Fruit fly (Drosophila melanogaster): ENCODE data around the gene CG34150.

CG34150 gene

dm6 chr3R:24812394-24812793, 1.7 kb upstream of the CG34150 start:
- TF ChIP-seq Ets98B (GFP tag; IDR thresholded peaks at IDR 0.05) = no peak
- TF ChIP-seq rn (GFP tag; IDR thresholded peaks at IDR 0.05) = no peak
- TF ChIP-seq CG8301 (tag; optimal IDR thresholded peaks at IDR 0.05) = no peak
- TF ChIP-seq CG4496 (GFP tag; IDR thresholded peaks at IDR 0.05) = no peak
- TF ChIP-seq gl (tag; optimal IDR thresholded peaks at IDR 0.05) = no peak
- TF ChIP-seq CG15710 (tag; optimal IDR thresholded peaks at IDR 0.05) = no peak
- TF ChIP-seq EcR (GFP tag; optimal IDR thresholded peaks at IDR 0.05) = no peak
- no peak for TF ChIP-seq CG10348 (GFP tag; IDR thresholded peaks at IDR 0.05)
- TF ChIP-seq CG9948 (tag; optimal IDR thresholded peaks at IDR 0.05) = no peak
- no peak for TF ChIP-seq D1 (tag; optimal IDR thresholded peaks at IDR 0.05)
- TF ChIP-seq CG14655 (GFP tag; optimal IDR thresholded peaks at IDR 0.05) = no peak
- no peak for TF ChIP-seq CG8159 (tag; optimal IDR thresholded peaks at IDR 0.05)
- TF ChIP-seq CG12605 (GFP tag; IDR thresholded peaks at IDR 0.05) = no peak
- no peak for TF ChIP-seq Pif1B (GFP tag; optimal IDR thresholded peaks at IDR 0.05)

- TF ChIP-seq CG34367 (tag; optimal IDR thresholded peaks at IDR 0.05) (no peak), CG9948 (tag; optimal IDR thresholded peaks at IDR 0.05) (no peak), Ets98B (GFP tag; IDR thresholded peaks at IDR 0.05) (no peak), gl (tag; optimal IDR thresholded peaks at IDR 0.05) (no peak), CG10348 (GFP tag; IDR thresholded peaks at IDR 0.05) (no peak), CG12605 (GFP tag; IDR thresholded peaks at IDR 0.05) (peak; percentile 64)
These were observed 950 bp upstream of the CG34150 start for dm6 chr3R:24812987-24813636.

dm6 chr3R:24816993-24817854, 3.2 kb downstream of the CG34150 start, which contains the start of the genes CG5808 and Saf-B:
TSS of gene CG5808 (minus strand) at chr3R:24817007.
TSS of gene Saf-B (plus strand) at chr3R:24817464.
- TF ChIP-seq CG8301 (tag; optimal IDR thresholded peaks at IDR 0.05) = no peak
- TF ChIP-seq CG32121 (GFP tag; IDR thresholded peaks at IDR 0.05) = 0 out of 2 replicates have a peak, but pooled peaks have one; percentile 21

- no peak for TF ChIP-seq CG8301 (tag; optimal IDR thresholded peaks at IDR 0.05)
These were observed 9.0 kb downstream of the CG34150 start for dm6 chr3R:24823061-24823460.

- TF ChIP-seq CG32121 (GFP tag; IDR thresholded peaks at IDR 0.05) (no peak), CG17806 (tag; optimal IDR thresholded peaks at IDR 0.05) (no peak), gl (tag; optimal IDR thresholded peaks at IDR 0.05) (no peak), Pif1B (GFP tag; optimal IDR thresholded peaks at IDR 0.05) (no peak), CG10348 (GFP tag; IDR thresholded peaks at IDR 0.05) (no peak), D1 (tag; optimal IDR thresholded peaks at IDR 0.05) (no peak), CG12605 (GFP tag; IDR thresholded peaks at IDR 0.05) (no peak), CG8159 (tag; optimal IDR thresholded peaks at IDR 0.05) (no peak), CG13204 (GFP tag; optimal IDR thresholded peaks at IDR 0.05) (no peak), Snoo (tag; optimal IDR thresholded peaks at IDR 0.05) (no peak), CG4496 (GFP tag; IDR thresholded peaks at IDR 0.05) (no peak), CG15710 (tag; optimal IDR thresholded peaks at IDR 0.05) (no peak), EcR (GFP tag; optimal IDR thresholded peaks at IDR 0.05) (no peak), fd96Ca (GFP tag; IDR thresholded peaks at IDR 0.05) (no peak), CG34367 (tag; optimal IDR thresholded peaks at IDR 0.05) (no peak), Ets98B (GFP tag; IDR thresholded peaks at IDR 0.05) (no peak), rn (GFP tag; IDR thresholded peaks at IDR 0.05) (no peak)
These were observed 11.5 kb downstream of the CG34150 start, which contains the start of gene niki for dm6 chr3R:24825548-24825947. TSS of gene niki (minus strand) at chr3R:24825648.

dm6 chr3R:24828234-24828633, 14.2 kb downstream of the CG34150 start, which contains the start of gene RabX4:
TSS of gene RabX4 (minus strand) at chr3R:24828409.
- TF ChIP-seq Pif1A (GFP tag; optimal IDR thresholded peaks at IDR 0.05) (no peak), D1 (tag; optimal IDR thresholded peaks at IDR 0.05) (no peak)

dm6 chr3R:24829887-24830351, 15.9 kb downstream of the CG34150 start, which contains the start of the genes Kaz and CG43273:
TSS of gene Kaz (minus strand) at chr3R:24829959.
TSS of gene CG43273 (plus strand) at chr3R:24830301.
- no peak for TF ChIP-seq CG17806 (tag; optimal IDR thresholded peaks at IDR 0.05)
- peak; percentile 52; the same call in 1 of the 3 replicates for TF ChIP-seq CG4496 (GFP tag; IDR thresholded peaks at IDR 0.05)
- no peak for TF ChIP-seq CG10348 (GFP tag; IDR thresholded peaks at IDR 0.05)
- TF ChIP-seq CG32121 (GFP tag; IDR thresholded peaks at IDR 0.05) = peak; percentile 14; the same call in 1 of the 2 replicates

Data from whole organism, pupa.